Fruit fly (Drosophila melanogaster) whole organism, embryonic: ENCODE measurements around the gene Cda5.

Experiments used
- CG1233 ChIP-seq: fragments of 200-800 bp; sonication (Bioruptor generic); optimal IDR thresholded peaks from 4 replicates; lab custom pipeline; 2018; ENCODE audit warnings: missing biosample characterization, mild to moderate bottlenecking, missing genetic modification characterization
- CG13424 ChIP-seq: fragments of 200-800 bp; sonication (Bioruptor generic); optimal IDR thresholded peaks from 2 replicates; lab custom pipeline; 2019; ENCODE audit warnings: missing biosample characterization, mild to moderate bottlenecking, missing genetic modification characterization, moderate library complexity
- CG13624 ChIP-seq: fragments of 200-800 bp; sonication (Bioruptor generic); optimal IDR thresholded peaks from 2 replicates; lab custom pipeline; 2016; ENCODE audit warnings: missing biosample characterization, missing genetic modification characterization
- CG14050 ChIP-seq: fragments of 200-800 bp; sonication (Bioruptor generic); IDR thresholded peaks from 3 replicates; pipeline ENCODE4 v1.3.6; 2022; ENCODE audit warnings: missing biosample characterization, missing genetic modification characterization
- CG16813 ChIP-seq: fragments of 200-800 bp; sonication (Bioruptor generic); IDR thresholded peaks from 3 replicates; pipeline ENCODE4 v1.3.6; 2022; ENCODE audit warnings: missing biosample characterization, missing genetic modification characterization; ENCODE audit not compliant: partially characterized antibody
- CG16815 ChIP-seq: fragments of 200-800 bp; sonication (Bioruptor generic); optimal IDR thresholded peaks from 3 replicates; lab custom pipeline; 2017; ENCODE audit warnings: missing biosample characterization, mild to moderate bottlenecking, missing genetic modification characterization
- CG17802 ChIP-seq: fragments of 200-800 bp; sonication (Bioruptor generic); optimal IDR thresholded peaks from 2 replicates; lab custom pipeline; 2018; ENCODE audit warnings: missing biosample characterization, mild to moderate bottlenecking, missing genetic modification characterization, moderate library complexity
- CG17912 ChIP-seq: fragments of 200-800 bp; sonication (Bioruptor generic); optimal IDR thresholded peaks from 2 replicates; lab custom pipeline; 2018; ENCODE audit warnings: missing biosample characterization, mild to moderate bottlenecking, missing genetic modification characterization
- CG2712 ChIP-seq: fragments of 200-800 bp; optimal IDR thresholded peaks from 3 replicates; lab custom pipeline; 2019; ENCODE audit warnings: missing biosample characterization, mild to moderate bottlenecking, missing genetic modification characterization, moderate library complexity
- CG3163 ChIP-seq: fragments of 200-800 bp; sonication (Bioruptor generic); optimal IDR thresholded peaks from 3 replicates; lab custom pipeline; 2016; ENCODE audit warnings: missing biosample characterization, missing genetic modification characterization
- CG4328 ChIP-seq: fragments of 200-800 bp; sonication (Bioruptor generic); optimal IDR thresholded peaks from 3 replicates; lab custom pipeline; 2017; ENCODE audit warnings: missing biosample characterization, missing genetic modification reagents, missing genetic modification characterization
- CG43689 ChIP-seq: fragments of 200-800 bp; sonication (Bioruptor generic); IDR thresholded peaks from 2 replicates; pipeline ENCODE4 v1.3.6; 2022; ENCODE audit warnings: missing biosample characterization, missing genetic modification characterization
- CG6854 ChIP-seq: fragments of 200-800 bp; sonication (Bioruptor generic); optimal IDR thresholded peaks from 3 replicates; lab custom pipeline; 2017; ENCODE audit warnings: missing biosample characterization, mild to moderate bottlenecking, missing genetic modification characterization
- CG7987 ChIP-seq: fragments of 200-800 bp; sonication (Bioruptor generic); optimal IDR thresholded peaks from 2 replicates; lab custom pipeline; 2018; ENCODE audit warnings: missing biosample characterization, mild to moderate bottlenecking, missing genetic modification characterization, moderate library complexity
- CG8944 ChIP-seq: fragments of 200-800 bp; sonication (Bioruptor generic); optimal IDR thresholded peaks from 3 replicates; lab custom pipeline; 2016; ENCODE audit warnings: missing biosample characterization, missing genetic modification characterization
- CG9727 ChIP-seq: fragments of 200-800 bp; sonication (Bioruptor generic); optimal IDR thresholded peaks from 3 replicates; lab custom pipeline; 2017; ENCODE audit warnings: missing biosample characterization, mild to moderate bottlenecking, missing genetic modification characterization
- CkIIα-i1 ChIP-seq: fragments of 200-800 bp; sonication (Bioruptor generic); IDR thresholded peaks from 2 replicates; pipeline ENCODE4 v1.3.6; 2022; ENCODE audit warnings: missing biosample characterization, missing genetic modification characterization
- D19A ChIP-seq: fragments of 200-800 bp; optimal IDR thresholded peaks from 3 replicates; lab custom pipeline; 2019; ENCODE audit warnings: missing biosample characterization, mild to moderate bottlenecking, missing genetic modification characterization, moderate library complexity
- Dref ChIP-seq: fragments of 200-800 bp; sonication (Bioruptor generic); IDR thresholded peaks from 2 replicates; pipeline ENCODE4 v1.3.6; 2022; ENCODE audit warnings: missing biosample characterization, missing genetic modification characterization
- Gug ChIP-seq: fragments of 200-800 bp; sonication (Bioruptor generic); IDR thresholded peaks from 4 replicates; pipeline ENCODE4 v1.3.6; 2022; ENCODE audit warnings: missing biosample characterization, missing genetic modification characterization
- HmgD ChIP-seq: fragments of 200-800 bp; sonication (Bioruptor generic); optimal IDR thresholded peaks from 3 replicates; lab custom pipeline; 2016; ENCODE audit warnings: missing biosample characterization, missing genetic modification characterization
- Mrtf ChIP-seq: fragments of 200-800 bp; sonication (Bioruptor generic); IDR thresholded peaks from 3 replicates; pipeline ENCODE4 v1.3.6; 2022; ENCODE audit warnings: missing biosample characterization, missing genetic modification characterization
- NC2α ChIP-seq: fragments of 200-800 bp; sonication (Bioruptor generic); optimal IDR thresholded peaks from 2 replicates; lab custom pipeline; 2016; ENCODE audit warnings: missing biosample characterization, missing genetic modification characterization
- NFAT ChIP-seq: fragments of 200-800 bp; sonication (Bioruptor generic); IDR thresholded peaks from 2 replicates; pipeline ENCODE4 v1.3.6; 2022; ENCODE audit warnings: missing biosample characterization, missing genetic modification characterization
- Poxn ChIP-seq: fragments of 200-800 bp; sonication (Bioruptor generic); IDR thresholded peaks from 2 replicates; pipeline ENCODE4 v1.3.6; 2022; ENCODE audit warnings: missing biosample characterization, missing genetic modification characterization
- Scr ChIP-seq: fragments of 200-800 bp; sonication (Bioruptor generic); IDR thresholded peaks from 2 replicates; pipeline ENCODE4 v1.3.6; 2022; ENCODE audit warnings: missing biosample characterization, missing genetic modification characterization; ENCODE audit not compliant: partially characterized antibody
- abd-A ChIP-seq: fragments of 200-800 bp; sonication (Bioruptor generic); optimal IDR thresholded peaks from 3 replicates; lab custom pipeline; 2019; ENCODE audit warnings: missing biosample characterization, mild to moderate bottlenecking, missing genetic modification characterization, moderate library complexity
- ap ChIP-seq: fragments of 200-800 bp; sonication (Bioruptor generic); IDR thresholded peaks from 2 replicates; pipeline ENCODE4 v1.3.6; 2022; ENCODE audit warnings: missing biosample characterization, missing genetic modification characterization
- ase ChIP-seq: fragments of 200-800 bp; sonication (Bioruptor generic); IDR thresholded peaks from 3 replicates; pipeline ENCODE4 v1.3.6; 2022; ENCODE audit warnings: missing biosample characterization, missing genetic modification characterization
- bsh ChIP-seq, 2 experiments: fragments of 200-800 bp; sonication (Bioruptor generic); optimal IDR thresholded peaks; 2 replicates each; lab custom pipeline; 2017 to 2018; ENCODE audit warnings: mild to moderate bottlenecking in 2 of 2, missing biosample characterization in 2 of 2, missing genetic modification characterization in 2 of 2, moderate library complexity in 1 of 2
- cg ChIP-seq: fragments of 200-800 bp; sonication (Bioruptor generic); optimal IDR thresholded peaks from 3 replicates; lab custom pipeline; 2019; ENCODE audit warnings: missing biosample characterization, mild to moderate bottlenecking, missing genetic modification characterization, moderate library complexity
- chn ChIP-seq: fragments of 200-800 bp; sonication (Bioruptor generic); optimal IDR thresholded peaks from 2 replicates; lab custom pipeline; 2016; ENCODE audit warnings: missing biosample characterization, missing genetic modification characterization
- disco-r ChIP-seq: fragments of 200-800 bp; sonication (Bioruptor generic); optimal IDR thresholded peaks from 2 replicates; lab custom pipeline; 2016; ENCODE audit warnings: missing biosample characterization, missing genetic modification characterization
- eyg ChIP-seq: fragments of 200-800 bp; sonication (Bioruptor generic); optimal IDR thresholded peaks from 3 replicates; lab custom pipeline; 2016; ENCODE audit warnings: missing biosample characterization, missing genetic modification characterization
- fd3F ChIP-seq: fragments of 200-800 bp; sonication (Bioruptor generic); optimal IDR thresholded peaks from 2 replicates; lab custom pipeline; 2018; ENCODE audit warnings: missing biosample characterization, mild to moderate bottlenecking, missing genetic modification characterization, moderate library complexity
- fd96Cb ChIP-seq: fragments of 200-800 bp; sonication (Bioruptor generic); optimal IDR thresholded peaks from 2 replicates; lab custom pipeline; 2018; ENCODE audit warnings: missing biosample characterization, mild to moderate bottlenecking, missing genetic modification characterization, moderate library complexity
- inv ChIP-seq: fragments of 200-800 bp; sonication (Bioruptor generic); IDR thresholded peaks from 2 replicates; pipeline ENCODE4 v1.3.6; 2022; ENCODE audit warnings: missing biosample characterization, missing genetic modification characterization; ENCODE audit not compliant: partially characterized antibody
- nerfin-2 ChIP-seq: fragments of 200-800 bp; sonication (Bioruptor generic); IDR thresholded peaks from 2 replicates; pipeline ENCODE4 v1.3.6; 2022; ENCODE audit warnings: missing biosample characterization, missing genetic modification characterization; ENCODE audit not compliant: partially characterized antibody
- onecut ChIP-seq: fragments of 200-800 bp; sonication (Bioruptor generic); IDR thresholded peaks from 2 replicates; pipeline ENCODE4 v1.3.6; 2022; ENCODE audit warnings: missing biosample characterization, missing genetic modification characterization
- phol ChIP-seq: fragments of 200-800 bp; sonication (Bioruptor generic); optimal IDR thresholded peaks from 3 replicates; lab custom pipeline; 2018; ENCODE audit warnings: missing biosample characterization, mild to moderate bottlenecking, missing genetic modification characterization, moderate library complexity
- pita ChIP-seq: fragments of 200-800 bp; sonication (Bioruptor generic); optimal IDR thresholded peaks from 2 replicates; lab custom pipeline; 2017; ENCODE audit warnings: missing biosample characterization, mild to moderate bottlenecking, missing genetic modification characterization
- pnt ChIP-seq: fragments of 200-800 bp; sonication (Bioruptor generic); optimal IDR thresholded peaks from 3 replicates; lab custom pipeline; 2016; ENCODE audit warnings: missing biosample characterization, missing genetic modification characterization
- slou ChIP-seq: fragments of 200-800 bp; sonication (Bioruptor generic); optimal IDR thresholded peaks from 3 replicates; lab custom pipeline; 2016; ENCODE audit warnings: missing biosample characterization, missing genetic modification characterization
- slp2 ChIP-seq: fragments of 200-800 bp; sonication (Bioruptor generic); optimal IDR thresholded peaks from 2 replicates; lab custom pipeline; 2016; ENCODE audit warnings: missing biosample characterization, missing genetic modification characterization
- sna ChIP-seq: fragments of 200-800 bp; sonication (Bioruptor generic); IDR thresholded peaks from 2 replicates; pipeline ENCODE4 v1.3.6; 2022; ENCODE audit warnings: missing biosample characterization, missing genetic modification characterization; ENCODE audit not compliant: partially characterized antibody
- stwl ChIP-seq: fragments of 200-800 bp; sonication (Bioruptor generic); optimal IDR thresholded peaks from 3 replicates; lab custom pipeline; 2018; ENCODE audit warnings: missing biosample characterization, mild to moderate bottlenecking, missing genetic modification characterization, moderate library complexity
- wdn ChIP-seq: fragments of 200-800 bp; sonication (Bioruptor generic); IDR thresholded peaks from 2 replicates; pipeline ENCODE4 v1.3.6; 2022; ENCODE audit warnings: missing biosample characterization, missing genetic modification characterization
- wor ChIP-seq: fragments of 200-800 bp; sonication (Bioruptor generic); IDR thresholded peaks from 2 replicates; pipeline ENCODE4 v1.3.6; 2022; ENCODE audit warnings: missing biosample characterization, missing genetic modification characterization
- zf30C ChIP-seq: fragments of 200-800 bp; sonication (Bioruptor generic); optimal IDR thresholded peaks from 3 replicates; lab custom pipeline; 2018; ENCODE audit warnings: missing biosample characterization, mild to moderate bottlenecking, missing genetic modification characterization

Gene Cda5

dm6 chr2L:72752-73435 is 7.7 kb upstream of the Cda5 start (continued):
- peak; percentile 99 for TF ChIP-seq abd-A (tag; lab: Kevin White, UChicago)
- peak; percentile 39 for TF ChIP-seq CG1233 (GFP tag; lab: Kevin White, UChicago)
- peak; percentile 84 for TF ChIP-seq CG13624
- peak; percentile 56 for TF ChIP-seq chn
- TF ChIP-seq fd96Cb, result no peak
- TF ChIP-seq Poxn (GFP tag; lab: Robert Waterston, UW), result no peak
- TF ChIP-seq CG43689 (GFP tag; lab: Robert Waterston, UW), result no peak
- TF ChIP-seq slou (GFP tag; lab: Kevin White, UChicago), result no peak
- no peak for TF ChIP-seq CG17802 (tag; lab: Kevin White, UChicago)
- TF ChIP-seq NFAT (GFP tag; lab: Robert Waterston, UW), result peak; percentile 73; the same call in 1 of the 2 replicates
- TF ChIP-seq Dref, result no peak
- TF ChIP-seq disco-r (GFP tag; lab: Kevin White, UChicago), result no peak
- no peak for TF ChIP-seq zf30C (GFP tag; lab: Kevin White, UChicago)
- TF ChIP-seq wor (GFP tag; lab: Robert Waterston, UW), result no peak
- peak; percentile 19 for TF ChIP-seq CG13424 (tag; lab: Kevin White, UChicago)
- TF ChIP-seq nerfin-2 (GFP tag; lab: Robert Waterston, UW), result no peak
- peak; percentile 2 for TF ChIP-seq stwl
- peak; percentile 29 for TF ChIP-seq CG3163
- TF ChIP-seq ase (GFP tag; lab: Robert Waterston, UW), result 0 out of 3 replicates have a peak, but pooled peaks have one; percentile 51
- no peak for TF ChIP-seq fd3F
- TF ChIP-seq CG17912 (GFP tag; lab: Kevin White, UChicago), result peak; percentile 78
- TF ChIP-seq CG7987 (GFP tag; lab: Kevin White, UChicago), result peak; percentile 81
- peak; percentile 64; the same call in 2 of the 3 replicates for TF ChIP-seq Mrtf (GFP tag; lab: Robert Waterston, UW)
- TF ChIP-seq cg (GFP tag; lab: Kevin White, UChicago), result no peak
- peak; percentile 1 for TF ChIP-seq NC2α (GFP tag; lab: Kevin White, UChicago)
- peak; percentile 67 for TF ChIP-seq sna (GFP tag; lab: Robert Waterston, UW)
- peak; percentile 57 for TF ChIP-seq pita (GFP tag; lab: Kevin White, UChicago)
- TF ChIP-seq CG2712 (tag; lab: Kevin White, UChicago), result peak; percentile 30
- peak; percentile 18; the same call in 1 of the 3 replicates for TF ChIP-seq CG14050
- peak; percentile 41 for TF ChIP-seq onecut (GFP tag; lab: Robert Waterston, UW)
- no peak for TF ChIP-seq CG16815 (GFP tag; lab: Kevin White, UChicago)
- no peak for TF ChIP-seq eyg (GFP tag; lab: Kevin White, UChicago)
- TF ChIP-seq pnt (GFP tag; lab: Kevin White, UChicago), result no peak
- no peak for TF ChIP-seq Gug (GFP tag; lab: Robert Waterston, UW)
- TF ChIP-seq phol (tag; lab: Kevin White, UChicago), result peak; percentile 9
- TF ChIP-seq inv (GFP tag; lab: Robert Waterston, UW), result no peak; the same call in 1 of the 2 replicates
- peak; percentile 1 for TF ChIP-seq CG8944 (GFP tag; lab: Kevin White, UChicago)
- no peak for TF ChIP-seq CkIIα-i1
- no peak for TF ChIP-seq bsh (GFP tag; optimal IDR thresholded peaks at IDR 0.05; lab: Kevin White, UChicago)
- no peak for TF ChIP-seq ap (GFP tag; lab: Robert Waterston, UW)
- peak; percentile 28 for TF ChIP-seq slp2
- TF ChIP-seq Scr, result peak; percentile 54; the same call in 1 of the 2 replicates
- no peak; the same call in 2 of the 3 replicates for TF ChIP-seq CG16813 (GFP tag; lab: Robert Waterston, UW)
- TF ChIP-seq HmgD, result no peak
- no peak for TF ChIP-seq CG6854 (GFP tag; lab: Kevin White, UChicago)
- TF ChIP-seq wdn (GFP tag; lab: Robert Waterston, UW), result no peak
- TF ChIP-seq CG9727 (GFP tag; lab: Kevin White, UChicago), result no peak
- no peak for TF ChIP-seq CG4328 (GFP tag; lab: Kevin White, UChicago)
- TF ChIP-seq D19A (tag; lab: Kevin White, UChicago), result no peak
